Comparison of ENCODE assay signal across 2 fruit fly cellular contexts in genomic region chr3L:16956003-16956767, dm6.
TF ChIP-seq lines count a peak whose summit lies in the region.

No protein-coding gene starts in this region.

TF ChIP-seq in whole organism, embryonic, 481 proteins besides CTCF, POLR2A, EP300 and RAD21 (continued from another document):
- TF ChIP-seq bbx (GFP tag; IDR thresholded peaks at IDR 0.05; lab: Robert Waterston, UW; ENCODE audit: partially characterized antibody) (0 out of 2 replicates have a peak, but pooled peaks have one; percentile 18), CG4854 (GFP tag; optimal IDR thresholded peaks at IDR 0.05; lab: Kevin White, UChicago) (no peak), CG1233 (GFP tag; optimal IDR thresholded peaks at IDR 0.05; lab: Kevin White, UChicago) (no peak), CG31441 (GFP tag; IDR thresholded peaks at IDR 0.05; lab: Robert Waterston, UW) (peak; percentile 34; the same call in 1 of the 2 replicates), gsb-n (tag; optimal IDR thresholded peaks at IDR 0.05; lab: Kevin White, UChicago) (no peak), toy (GFP tag; IDR thresholded peaks at IDR 0.05; lab: Robert Waterston, UW) (no peak), HmgD (GFP tag; optimal IDR thresholded peaks at IDR 0.05; lab: Kevin White, UChicago) (no peak), lbe (GFP tag; optimal IDR thresholded peaks at IDR 0.05; lab: Kevin White, UChicago) (peak; percentile 36), Sry-β (GFP tag; optimal IDR thresholded peaks at IDR 0.05; lab: Kevin White, UChicago) (no peak), D19A (tag; optimal IDR thresholded peaks at IDR 0.05; lab: Kevin White, UChicago) (peak; percentile 92), CG10274 (GFP tag; optimal IDR thresholded peaks at IDR 0.05; lab: Kevin White, UChicago) (no peak), CG10462 (GFP tag; optimal IDR thresholded peaks at IDR 0.05; lab: Kevin White, UChicago) (no peak), CG32772 (GFP tag; IDR thresholded peaks at IDR 0.05; lab: Robert Waterston, UW) (no peak; the same call in 1 of the 2 replicates), CG17568 (GFP tag; optimal IDR thresholded peaks at IDR 0.05; lab: Kevin White, UChicago) (no peak), sc (optimal IDR thresholded peaks at IDR 0.05; lab: Kevin White, UChicago) (no peak), sc (GFP tag; optimal IDR thresholded peaks at IDR 0.05; lab: Kevin White, UChicago) (no peak), pho (GFP tag; optimal IDR thresholded peaks at IDR 0.05; lab: Kevin White, UChicago) (no peak), lov (optimal IDR thresholded peaks at IDR 0.05; lab: Kevin White, UChicago) (no peak), lov (GFP tag; IDR thresholded peaks at IDR 0.05; lab: Robert Waterston, UW) (no peak), CG3847 (GFP tag; IDR thresholded peaks at IDR 0.05; lab: Robert Waterston, UW) (no peak), Oaz (GFP tag; IDR thresholded peaks at IDR 0.05; lab: Robert Waterston, UW) (no peak), fd64A (GFP tag; optimal IDR thresholded peaks at IDR 0.05; lab: Kevin White, UChicago) (no peak), CG11560 (tag; IDR thresholded peaks at IDR 0.05; lab: Robert Waterston, UW) (no peak), CG5953 (GFP tag; IDR thresholded peaks at IDR 0.05; lab: Robert Waterston, UW) (no peak), CG14050 (GFP tag; IDR thresholded peaks at IDR 0.05; lab: Robert Waterston, UW) (no peak), CG9727 (GFP tag; optimal IDR thresholded peaks at IDR 0.05; lab: Kevin White, UChicago) (no peak), CG2116 (GFP tag; optimal IDR thresholded peaks at IDR 0.05; lab: Kevin White, UChicago) (no peak), Elba2 (GFP tag; optimal IDR thresholded peaks at IDR 0.05; lab: Kevin White, UChicago) (no peak), CG11695 (GFP tag; IDR thresholded peaks at IDR 0.05; lab: Robert Waterston, UW) (0 out of 3 replicates have a peak, but pooled peaks have one; percentile 7), CG2889 (GFP tag; IDR thresholded peaks at IDR 0.05; lab: Robert Waterston, UW) (no peak), Hsf (GFP tag; optimal IDR thresholded peaks at IDR 0.05; lab: Kevin White, UChicago) (no peak), chinmo (GFP tag; IDR thresholded peaks at IDR 0.05; lab: Robert Waterston, UW; ENCODE audit: partially characterized antibody) (peak; percentile 67; the same call in 1 of the 4 replicates), bigmax (GFP tag; optimal IDR thresholded peaks at IDR 0.05; lab: Kevin White, UChicago) (no peak), Dp (GFP tag; optimal IDR thresholded peaks at IDR 0.05; lab: Kevin White, UChicago) (no peak), rib (GFP tag; IDR thresholded peaks at IDR 0.05; lab: Robert Waterston, UW) (0 out of 2 replicates have a peak, but pooled peaks have one; percentile 12), CG17385 (GFP tag; optimal IDR thresholded peaks at IDR 0.05; lab: Kevin White, UChicago) (peak; percentile 48), Fer2 (tag; optimal IDR thresholded peaks at IDR 0.05; lab: Kevin White, UChicago) (no peak), abd-A (tag; optimal IDR thresholded peaks at IDR 0.05; lab: Kevin White, UChicago) (no peak), so (GFP tag; IDR thresholded peaks at IDR 0.05; lab: Robert Waterston, UW) (no peak), CG2199 (GFP tag; IDR thresholded peaks at IDR 0.05; lab: Robert Waterston, UW) (peak; percentile 71; the same call in 1 of the 3 replicates), CG6272 (GFP tag; IDR thresholded peaks at IDR 0.05; lab: Robert Waterston, UW) (no peak), CG4820 (GFP tag; optimal IDR thresholded peaks at IDR 0.05; lab: Kevin White, UChicago) (no peak), fru (optimal IDR thresholded peaks at IDR 0.05; lab: Kevin White, UChicago) (no peak), CG1024 (GFP tag; IDR thresholded peaks at IDR 0.05; lab: Robert Waterston, UW) (no peak), trh (GFP tag; optimal IDR thresholded peaks at IDR 0.05; lab: Kevin White, UChicago) (no peak), dimm (GFP tag; IDR thresholded peaks at IDR 0.05; lab: Robert Waterston, UW) (no peak), pita (GFP tag; optimal IDR thresholded peaks at IDR 0.05; lab: Kevin White, UChicago) (no peak), CG10543 (GFP tag; optimal IDR thresholded peaks at IDR 0.05; lab: Kevin White, UChicago) (no peak), B-H2 (GFP tag; optimal IDR thresholded peaks at IDR 0.05; lab: Kevin White, UChicago) (no peak), Hr51 (GFP tag; optimal IDR thresholded peaks at IDR 0.05; lab: Kevin White, UChicago) (no peak), Med (GFP tag; lab: Kevin White, UChicago) (peak; percentile 52), Opbp (GFP tag; IDR thresholded peaks at IDR 0.05; lab: Robert Waterston, UW; ENCODE audit: partially characterized antibody) (no peak), CG11723 (GFP tag; optimal IDR thresholded peaks at IDR 0.05; lab: Kevin White, UChicago) (no peak), eve (GFP tag; optimal IDR thresholded peaks at IDR 0.05; lab: Kevin White, UChicago) (no peak), CG8359 (GFP tag; optimal IDR thresholded peaks at IDR 0.05; lab: Kevin White, UChicago; ENCODE audit: borderline replicate concordance) (no peak), Dll (GFP tag; IDR thresholded peaks at IDR 0.05; lab: Robert Waterston, UW; ENCODE audit: partially characterized antibody) (no peak), MTF-1 (GFP tag; optimal IDR thresholded peaks at IDR 0.05; lab: Kevin White, UChicago; ENCODE audit: borderline replicate concordance) (no peak), vnd (GFP tag; IDR thresholded peaks at IDR 0.05; lab: Robert Waterston, UW; ENCODE audit: partially characterized antibody) (no peak), ham (GFP tag; IDR thresholded peaks at IDR 0.05; lab: Robert Waterston, UW) (no peak), CG17361 (GFP tag; IDR thresholded peaks at IDR 0.05; lab: Robert Waterston, UW) (no peak), slou (GFP tag; optimal IDR thresholded peaks at IDR 0.05; lab: Kevin White, UChicago) (no peak), CG2129 (GFP tag; IDR thresholded peaks at IDR 0.05; lab: Robert Waterston, UW; ENCODE audit: partially characterized antibody) (no peak), nom (GFP tag; optimal IDR thresholded peaks at IDR 0.05; lab: Kevin White, UChicago) (no peak), Adf1 (GFP tag; IDR thresholded peaks at IDR 0.05; lab: Robert Waterston, UW) (no peak), stwl (tag; optimal IDR thresholded peaks at IDR 0.05; lab: Kevin White, UChicago) (peak; percentile 30), luna (GFP tag; optimal IDR thresholded peaks at IDR 0.05; lab: Kevin White, UChicago) (no peak), CG9215 (GFP tag; IDR thresholded peaks at IDR 0.05; lab: Robert Waterston, UW) (no peak)

TF ChIP-seq in whole organism, prepupa, 60 proteins besides CTCF, POLR2A, EP300 and RAD21 (continued from another document):
- peak; percentile 29 for TF ChIP-seq CG8632 (GFP tag; optimal IDR thresholded peaks at IDR 0.05; lab: Kevin White, UChicago)
- TF ChIP-seq Met (GFP tag; optimal IDR thresholded peaks at IDR 0.05; lab: Kevin White, UChicago) = no peak
- no peak for TF ChIP-seq Blimp-1 (GFP tag; optimal IDR thresholded peaks at IDR 0.05; lab: Kevin White, UChicago)
- peak; percentile 3 for TF ChIP-seq CG6808 (GFP tag; optimal IDR thresholded peaks at IDR 0.05; lab: Kevin White, UChicago)
- no peak for TF ChIP-seq esn (GFP tag; optimal IDR thresholded peaks at IDR 0.05; lab: Kevin White, UChicago)
- TF ChIP-seq net (GFP tag; optimal IDR thresholded peaks at IDR 0.05; lab: Kevin White, UChicago) = no peak
- peak; percentile 18 for TF ChIP-seq CG3919 (GFP tag; optimal IDR thresholded peaks at IDR 0.05; lab: Kevin White, UChicago)
- TF ChIP-seq pdm3 (GFP tag; optimal IDR thresholded peaks at IDR 0.05; lab: Kevin White, UChicago) = no peak
- TF ChIP-seq CG8319 (GFP tag; optimal IDR thresholded peaks at IDR 0.05; lab: Kevin White, UChicago) = no peak
- no peak for TF ChIP-seq CG7368 (GFP tag; optimal IDR thresholded peaks at IDR 0.05; lab: Kevin White, UChicago)
- TF ChIP-seq CG4318 (GFP tag; optimal IDR thresholded peaks at IDR 0.05; lab: Kevin White, UChicago) = no peak
- TF ChIP-seq achi (GFP tag; optimal IDR thresholded peaks at IDR 0.05; lab: Kevin White, UChicago) = peak; percentile 1
- TF ChIP-seq fd85E (GFP tag; optimal IDR thresholded peaks at IDR 0.05; lab: Kevin White, UChicago) = no peak
- TF ChIP-seq Smox (GFP tag; optimal IDR thresholded peaks at IDR 0.05; lab: Kevin White, UChicago) = peak; percentile 8
- no peak for TF ChIP-seq Eip75B (GFP tag; optimal IDR thresholded peaks at IDR 0.05; lab: Kevin White, UChicago)
- no peak; the same call in 2 of the 3 replicates for TF ChIP-seq CG8119 (GFP tag; IDR thresholded peaks at IDR 0.05; lab: Robert Waterston, UW)
- TF ChIP-seq CG6792 (GFP tag; optimal IDR thresholded peaks at IDR 0.05; lab: Kevin White, UChicago) = no peak
- no peak for TF ChIP-seq Hr38 (GFP tag; optimal IDR thresholded peaks at IDR 0.05; lab: Kevin White, UChicago)
- peak; percentile 16 for TF ChIP-seq Lpt (GFP tag; optimal IDR thresholded peaks at IDR 0.05; lab: Kevin White, UChicago)
- peak; percentile 0 for TF ChIP-seq Ets96B (tag; optimal IDR thresholded peaks at IDR 0.05; lab: Kevin White, UChicago)
- TF ChIP-seq CG10669 (GFP tag; optimal IDR thresholded peaks at IDR 0.05; lab: Kevin White, UChicago) = peak; percentile 40
- TF ChIP-seq Ets21C (GFP tag; optimal IDR thresholded peaks at IDR 0.05; lab: Kevin White, UChicago) = no peak
- no peak for TF ChIP-seq Hr4 (GFP tag; optimal IDR thresholded peaks at IDR 0.05; lab: Kevin White, UChicago)
- no peak for TF ChIP-seq CG34406 (GFP tag; optimal IDR thresholded peaks at IDR 0.05; lab: Kevin White, UChicago)
- TF ChIP-seq Eip78C (GFP tag; lab: Kevin White, UChicago) = peak; percentile 57
- peak in 1 of 2 experiments; percentile 56 for TF ChIP-seq salr (GFP tag; optimal IDR thresholded peaks at IDR 0.05; lab: Kevin White, UChicago)
- no peak for TF ChIP-seq CG9139 (GFP tag; optimal IDR thresholded peaks at IDR 0.05; lab: Kevin White, UChicago)
- no peak for TF ChIP-seq Gug (GFP tag; IDR thresholded peaks at IDR 0.05; lab: Robert Waterston, UW)
- TF ChIP-seq CG10631 (GFP tag; optimal IDR thresholded peaks at IDR 0.05; lab: Kevin White, UChicago) = no peak
- TF ChIP-seq CG3032 (tag; optimal IDR thresholded peaks at IDR 0.05; lab: Kevin White, UChicago) = peak; percentile 47
- no peak for TF ChIP-seq Hr39 (GFP tag; optimal IDR thresholded peaks at IDR 0.05; lab: Kevin White, UChicago)
- TF ChIP-seq acj6 (GFP tag; optimal IDR thresholded peaks at IDR 0.05; lab: Kevin White, UChicago) = no peak
- no peak for TF ChIP-seq CG6854 (GFP tag; optimal IDR thresholded peaks at IDR 0.05; lab: Kevin White, UChicago)
- no peak for TF ChIP-seq CG1621 (tag; optimal IDR thresholded peaks at IDR 0.05; lab: Kevin White, UChicago)
- no peak for TF ChIP-seq Sox14 (GFP tag; optimal IDR thresholded peaks at IDR 0.05; lab: Kevin White, UChicago)
- TF ChIP-seq vri (GFP tag; optimal IDR thresholded peaks at IDR 0.05; lab: Kevin White, UChicago) = no peak
- 0 out of 2 replicates have a peak, but pooled peaks have one; percentile 18 for TF ChIP-seq CG11294 (GFP tag; IDR thresholded peaks at IDR 0.05; lab: Robert Waterston, UW)
